Fruit fly (Drosophila melanogaster) whole organism, embryonic: ENCODE measurements around the gene Jhbp12.
A peak's percentile ranks its signal among the peaks of the same experiment; 100 is the strongest.

Experiments
- B-H2 ChIP-seq: fragments of 200-800 bp; sonication (Bioruptor generic); optimal IDR thresholded peaks from 2 replicates; lab custom pipeline; 2018; ENCODE audit warnings: missing biosample characterization, mild to moderate bottlenecking, missing genetic modification characterization
- CG1024 ChIP-seq: fragments of 200-800 bp; sonication (Bioruptor generic); IDR thresholded peaks from 2 replicates; pipeline ENCODE4 v1.3.6; 2022; ENCODE audit warnings: missing biosample characterization, missing genetic modification characterization
- CG11723 ChIP-seq: fragments of 200-800 bp; sonication (Bioruptor generic); optimal IDR thresholded peaks from 2 replicates; lab custom pipeline; 2017; ENCODE audit warnings: missing biosample characterization, mild to moderate bottlenecking, missing genetic modification characterization
- CG12219 ChIP-seq: fragments of 200-800 bp; sonication (Bioruptor generic); optimal IDR thresholded peaks from 3 replicates; lab custom pipeline; 2018; ENCODE audit warnings: missing biosample characterization, mild to moderate bottlenecking, missing genetic modification characterization
- CG12299 ChIP-seq: fragments of 200-800 bp; sonication (Bioruptor generic); optimal IDR thresholded peaks from 2 replicates; lab custom pipeline; 2018; ENCODE audit warnings: missing biosample characterization, mild to moderate bottlenecking, missing genetic modification characterization
- CG12391 ChIP-seq: fragments of 200-800 bp; sonication (Bioruptor generic); optimal IDR thresholded peaks from 3 replicates; lab custom pipeline; 2018; ENCODE audit warnings: missing biosample characterization, mild to moderate bottlenecking, missing genetic modification characterization, moderate library complexity
- CG14667 ChIP-seq: fragments of 200-800 bp; sonication (Bioruptor generic); IDR thresholded peaks from 2 replicates; pipeline ENCODE4 v1.3.6; 2022; ENCODE audit warnings: missing biosample characterization, missing genetic modification characterization
- CG15073 ChIP-seq: fragments of 200-800 bp; sonication (Bioruptor generic); optimal IDR thresholded peaks from 2 replicates; lab custom pipeline; 2016; ENCODE audit warnings: missing biosample characterization, missing genetic modification characterization
- CG15479 ChIP-seq: fragments of 200-800 bp; sonication (Bioruptor generic); optimal IDR thresholded peaks from 3 replicates; lab custom pipeline; 2019; ENCODE audit warnings: missing biosample characterization, mild to moderate bottlenecking, missing genetic modification characterization, moderate library complexity
- CG15601 ChIP-seq: fragments of 200-800 bp; sonication (Bioruptor generic); optimal IDR thresholded peaks from 3 replicates; lab custom pipeline; 2019; ENCODE audit warnings: missing biosample characterization, mild to moderate bottlenecking, missing genetic modification characterization, moderate library complexity
- CG17612 ChIP-seq: fragments of 200-800 bp; sonication (Bioruptor generic); IDR thresholded peaks from 2 replicates; pipeline ENCODE4 v1.3.6; 2022; ENCODE audit warnings: missing biosample characterization, missing genetic modification characterization
- CG18619 ChIP-seq: fragments of 200-800 bp; sonication (Bioruptor generic); optimal IDR thresholded peaks from 3 replicates; lab custom pipeline; 2017; ENCODE audit warnings: missing biosample characterization, mild to moderate bottlenecking, missing genetic modification characterization
- CG2120 ChIP-seq: fragments of 200-800 bp; sonication (Bioruptor generic); optimal IDR thresholded peaks from 3 replicates; lab custom pipeline; 2016; ENCODE audit warnings: missing biosample characterization, missing genetic modification characterization
- CG3726 ChIP-seq: fragments of 200-800 bp; sonication (Bioruptor generic); IDR thresholded peaks from 3 replicates; pipeline ENCODE4, ENCODE4 v1.3.6; 2022; ENCODE audit warnings: missing biosample characterization, missing genetic modification characterization
- CG3995 ChIP-seq: fragments of 200-800 bp; sonication (Bioruptor generic); optimal IDR thresholded peaks from 3 replicates; lab custom pipeline; 2016; ENCODE audit warnings: missing biosample characterization, missing genetic modification characterization
- CG4707 ChIP-seq: fragments of 200-800 bp; sonication (Bioruptor generic); optimal IDR thresholded peaks from 2 replicates; lab custom pipeline; 2018; ENCODE audit warnings: missing biosample characterization, mild to moderate bottlenecking, missing genetic modification characterization, moderate library complexity
- CG9817 ChIP-seq: fragments of 200-800 bp; sonication (Bioruptor generic); optimal IDR thresholded peaks from 2 replicates; lab custom pipeline; 2018; ENCODE audit warnings: missing biosample characterization, mild to moderate bottlenecking, missing genetic modification characterization, moderate library complexity
- Dek ChIP-seq: fragments of 200-800 bp; sonication (Bioruptor generic); optimal IDR thresholded peaks from 3 replicates; lab custom pipeline; 2019; ENCODE audit warnings: missing biosample characterization, mild to moderate bottlenecking, missing genetic modification characterization, moderate library complexity
- Dip2 ChIP-seq: fragments of 200-800 bp; sonication (Bioruptor generic); IDR thresholded peaks from 2 replicates; pipeline ENCODE4 v1.3.6; 2022; ENCODE audit warnings: missing biosample characterization, missing genetic modification characterization
- Dref ChIP-seq: fragments of 200-800 bp; sonication (Bioruptor generic); IDR thresholded peaks from 2 replicates; pipeline ENCODE4 v1.3.6; 2022; ENCODE audit warnings: missing biosample characterization, missing genetic modification characterization
- Ets97D ChIP-seq: fragments of 200-800 bp; sonication (Bioruptor generic); optimal IDR thresholded peaks from 3 replicates; lab custom pipeline; 2016; ENCODE audit warnings: missing biosample characterization, missing genetic modification characterization
- Fer1 ChIP-seq: fragments of 200-800 bp; sonication (Bioruptor generic); optimal IDR thresholded peaks from 2 replicates; lab custom pipeline; 2017; ENCODE audit warnings: missing biosample characterization, mild to moderate bottlenecking, missing genetic modification characterization
- Gug ChIP-seq: fragments of 200-800 bp; sonication (Bioruptor generic); IDR thresholded peaks from 4 replicates; pipeline ENCODE4 v1.3.6; 2022; ENCODE audit warnings: missing biosample characterization, missing genetic modification characterization
- HmgZ ChIP-seq: fragments of 200-800 bp; sonication (Bioruptor generic); optimal IDR thresholded peaks from 2 replicates; lab custom pipeline; 2018; ENCODE audit warnings: missing biosample characterization, mild to moderate bottlenecking, missing genetic modification characterization
- Hr51 ChIP-seq, 2 experiments: fragments of 200-800 bp; sonication (Bioruptor generic); optimal IDR thresholded peaks; 2 replicates in 1 of 2; 3 replicates in 1 of 2; lab custom pipeline; 2016 to 2018; ENCODE audit warnings: missing biosample characterization in 2 of 2, missing genetic modification characterization in 2 of 2, mild to moderate bottlenecking in 1 of 2, moderate library complexity in 1 of 2
- Mrtf ChIP-seq: fragments of 200-800 bp; sonication (Bioruptor generic); IDR thresholded peaks from 3 replicates; pipeline ENCODE4 v1.3.6; 2022; ENCODE audit warnings: missing biosample characterization, missing genetic modification characterization
- NC2β ChIP-seq: fragments of 200-800 bp; sonication (Bioruptor generic); optimal IDR thresholded peaks from 2 replicates; lab custom pipeline; 2016; ENCODE audit warnings: missing biosample characterization, missing genetic modification characterization
- Sin3A ChIP-seq: fragments of >200 bp; optimal IDR thresholded peaks from 2 replicates; lab custom pipeline; 2018
- Trl ChIP-seq, 3 experiments: fragments of >200 bp in 2 of 3; fragments of 200-800 bp in 1 of 3; sonication (Bioruptor generic) in 1 of 3; optimal IDR thresholded peaks; 2 replicates in 1 of 3; 3 replicates in 2 of 3; lab custom pipeline; 2016 to 2017; ENCODE audit warnings: missing biosample characterization in 1 of 3, missing genetic modification characterization in 1 of 3
- Usf ChIP-seq: fragments of 200-800 bp; sonication (Bioruptor generic); optimal IDR thresholded peaks from 2 replicates; lab custom pipeline; 2017; ENCODE audit warnings: missing genotype, missing biosample characterization, missing genetic modification characterization
- az2 ChIP-seq: fragments of 200-800 bp; sonication (Bioruptor generic); optimal IDR thresholded peaks from 3 replicates; lab custom pipeline; 2016; ENCODE audit warnings: missing biosample characterization, missing genetic modification characterization
- bowl ChIP-seq: fragments of 200-800 bp; sonication (Bioruptor generic); IDR thresholded peaks from 2 replicates; pipeline ENCODE4 v1.3.6; 2022; ENCODE audit warnings: missing biosample characterization, missing genetic modification characterization
- da ChIP-seq: fragments of 200-800 bp; sonication (Bioruptor generic); optimal IDR thresholded peaks from 2 replicates; lab custom pipeline; 2016; ENCODE audit warnings: missing biosample characterization, missing genetic modification characterization
- danr ChIP-seq: fragments of 200-800 bp; sonication (Bioruptor generic); IDR thresholded peaks from 2 replicates; pipeline ENCODE4 v1.3.6; 2022; ENCODE audit warnings: missing biosample characterization, missing genetic modification characterization
- dm ChIP-seq: fragments of 200-800 bp; sonication (Bioruptor generic); optimal IDR thresholded peaks from 3 replicates; lab custom pipeline; 2016; ENCODE audit warnings: missing biosample characterization, missing genetic modification characterization
- dysf ChIP-seq: fragments of 200-800 bp; sonication (Bioruptor generic); IDR thresholded peaks from 3 replicates; pipeline ENCODE4 v1.3.6; 2022; ENCODE audit warnings: missing biosample characterization, missing genetic modification characterization
- exex ChIP-seq: fragments of 200-800 bp; sonication (Bioruptor generic); optimal IDR thresholded peaks from 4 replicates; lab custom pipeline; 2018; ENCODE audit warnings: missing biosample characterization, mild to moderate bottlenecking, missing genetic modification characterization, moderate library complexity
- fd64A ChIP-seq: fragments of 200-800 bp; sonication (Bioruptor generic); optimal IDR thresholded peaks from 3 replicates; lab custom pipeline; 2018; ENCODE audit warnings: missing biosample characterization, mild to moderate bottlenecking, missing genetic modification characterization
- insv ChIP-seq, 2 experiments: fragments of 200-800 bp; sonication (Bioruptor generic); optimal IDR thresholded peaks; 3 replicates each; lab custom pipeline; 2016 to 2018; ENCODE audit warnings: missing biosample characterization in 2 of 2, missing genetic modification characterization in 2 of 2
- lov ChIP-seq, 2 experiments: fragments of 200-800 bp in 1 of 2; fragments of >200 bp in 1 of 2; sonication (Bioruptor generic) in 1 of 2; IDR thresholded peaks in 1 of 2; optimal IDR thresholded peaks in 1 of 2; 2 replicates in 1 of 2; 3 replicates in 1 of 2; pipeline versions ENCODE4 v1.3.6 to Lab custom; 2017 to 2022; ENCODE audit warnings: missing biosample characterization in 1 of 2, missing genetic modification characterization in 1 of 2
- odd ChIP-seq: fragments of 200-800 bp; sonication (Bioruptor generic); optimal IDR thresholded peaks from 2 replicates; lab custom pipeline; 2017; ENCODE audit warnings: missing biosample characterization, mild to moderate bottlenecking, missing genetic modification characterization
- pita ChIP-seq: fragments of 200-800 bp; sonication (Bioruptor generic); optimal IDR thresholded peaks from 2 replicates; lab custom pipeline; 2017; ENCODE audit warnings: missing biosample characterization, mild to moderate bottlenecking, missing genetic modification characterization
- pros ChIP-seq: fragments of 200-800 bp; sonication (Bioruptor generic); optimal IDR thresholded peaks from 3 replicates; lab custom pipeline; 2019; ENCODE audit warnings: missing biosample characterization, mild to moderate bottlenecking, missing genetic modification characterization, moderate library complexity
- repo ChIP-seq: fragments of 200-800 bp; sonication (Bioruptor generic); optimal IDR thresholded peaks from 2 replicates; lab custom pipeline; 2016; ENCODE audit warnings: missing biosample characterization, missing genetic modification characterization
- salm ChIP-seq: fragments of 200-800 bp; sonication (Bioruptor generic); optimal IDR thresholded peaks from 2 replicates; lab custom pipeline; 2018; ENCODE audit warnings: missing biosample characterization, mild to moderate bottlenecking, missing genetic modification characterization
- seq ChIP-seq: fragments of 200-800 bp; sonication (Bioruptor generic); IDR thresholded peaks from 2 replicates; pipeline ENCODE4 v1.3.6; 2022; ENCODE audit warnings: missing biosample characterization, missing genetic modification characterization
- slou ChIP-seq: fragments of 200-800 bp; sonication (Bioruptor generic); optimal IDR thresholded peaks from 3 replicates; lab custom pipeline; 2016; ENCODE audit warnings: missing biosample characterization, missing genetic modification characterization
- tll ChIP-seq, 2 experiments: fragments of 200-800 bp in 1 of 2; fragments of >200 bp in 1 of 2; sonication (Bioruptor generic) in 1 of 2; optimal IDR thresholded peaks; 2 replicates each; lab custom pipeline; 2017 to 2019; ENCODE audit warnings: missing biosample characterization in 2 of 2, missing genetic modification characterization in 2 of 2, mild to moderate bottlenecking in 1 of 2, moderate library complexity in 1 of 2
- vvl ChIP-seq: fragments of 200-800 bp; sonication (Bioruptor generic); IDR thresholded peaks from 2 replicates; pipeline ENCODE4 v1.3.6; 2022; ENCODE audit warnings: missing biosample characterization, missing genetic modification characterization
- zen ChIP-seq: fragments of 200-800 bp; sonication (Bioruptor generic); optimal IDR thresholded peaks from 3 replicates; lab custom pipeline; 2018; ENCODE audit warnings: missing biosample characterization, mild to moderate bottlenecking, missing genetic modification characterization, moderate library complexity

Gene Jhbp12

dm6 chr3R:24571386-24572124, 47.0 kb downstream of the Jhbp12 start (continued):
- TF ChIP-seq zen (tag; lab: Kevin White, UChicago): no peak
- peak; percentile 93 for TF ChIP-seq exex
- TF ChIP-seq Mrtf (GFP tag; lab: Robert Waterston, UW): no peak
- TF ChIP-seq fd64A: no peak
- no peak for TF ChIP-seq CG1024 (GFP tag; lab: Robert Waterston, UW)
- TF ChIP-seq dysf (GFP tag; lab: Robert Waterston, UW): no peak
- no peak for TF ChIP-seq bowl (GFP tag; lab: Robert Waterston, UW)
- no peak for TF ChIP-seq CG15479 (GFP tag; lab: Kevin White, UChicago)
- TF ChIP-seq CG12299 (tag; lab: Kevin White, UChicago): no peak
- TF ChIP-seq danr: no peak
- no peak for TF ChIP-seq da (GFP tag; lab: Kevin White, UChicago)
- TF ChIP-seq salm (tag; lab: Kevin White, UChicago): peak; percentile 35
- no peak for TF ChIP-seq CG3995 (GFP tag; lab: Kevin White, UChicago)
- TF ChIP-seq Hr51 (GFP tag; optimal IDR thresholded peaks at IDR 0.05; lab: Kevin White, UChicago): no peak
- TF ChIP-seq CG9817 (tag; lab: Kevin White, UChicago): no peak
- peak; percentile 70; the same call in 1 of the 2 replicates for TF ChIP-seq vvl
- TF ChIP-seq CG15073: no peak
- TF ChIP-seq odd (GFP tag; lab: Kevin White, UChicago): no peak
- no peak for TF ChIP-seq CG11723 (GFP tag; lab: Kevin White, UChicago)
- TF ChIP-seq az2: no peak
- no peak for TF ChIP-seq pita (GFP tag; lab: Kevin White, UChicago)
- no peak for TF ChIP-seq slou
- no peak for TF ChIP-seq Usf (GFP tag; lab: Kevin White, UChicago)
- TF ChIP-seq CG12391: no peak
- no peak for TF ChIP-seq CG3726 (GFP tag; lab: Robert Waterston, UW)
- TF ChIP-seq HmgZ (tag; lab: Kevin White, UChicago): peak; percentile 30
- no peak for TF ChIP-seq tll (GFP tag; optimal IDR thresholded peaks at IDR 0.05; lab: Kevin White, UChicago)
- TF ChIP-seq CG2120 (GFP tag; lab: Kevin White, UChicago): no peak
- no peak for TF ChIP-seq CG4707
- no peak for TF ChIP-seq Ets97D (GFP tag; lab: Kevin White, UChicago)
- TF ChIP-seq Dip2 (GFP tag; lab: Robert Waterston, UW): no peak
- no peak for TF ChIP-seq insv (GFP tag; optimal IDR thresholded peaks at IDR 0.05; lab: Kevin White, UChicago)
- no peak for TF ChIP-seq Dek
- TF ChIP-seq Fer1: peak; percentile 26
- TF ChIP-seq CG12219: peak; percentile 14
- no peak for TF ChIP-seq lov (optimal IDR thresholded peaks at IDR 0.05; lab: Kevin White, UChicago)
- no peak for TF ChIP-seq lov (GFP tag; IDR thresholded peaks at IDR 0.05; lab: Robert Waterston, UW)
- TF ChIP-seq B-H2 (GFP tag; lab: Kevin White, UChicago): peak; percentile 17
- no peak for TF ChIP-seq dm (GFP tag; lab: Kevin White, UChicago)
- no peak for TF ChIP-seq Dref
- no peak for TF ChIP-seq CG18619
- no peak for TF ChIP-seq NC2β (GFP tag; lab: Kevin White, UChicago)
- peak; percentile 82 to 95 for TF ChIP-seq Trl (optimal IDR thresholded peaks at IDR 0.05; lab: Kevin White, UChicago)
- TF ChIP-seq Trl (GFP tag; optimal IDR thresholded peaks at IDR 0.05; lab: Kevin White, UChicago): no peak
- no peak for TF ChIP-seq Sin3A (lab: Kevin White, UChicago)
- no peak for TF ChIP-seq seq (GFP tag; lab: Robert Waterston, UW)
- no peak for TF ChIP-seq CG14667 (GFP tag; lab: Robert Waterston, UW)
- TF ChIP-seq pros (GFP tag; lab: Kevin White, UChicago): no peak
- TF ChIP-seq CG15601 (tag; lab: Kevin White, UChicago): no peak
- no peak for TF ChIP-seq CG17612 (GFP tag; lab: Robert Waterston, UW)
- no peak for TF ChIP-seq repo (GFP tag; lab: Kevin White, UChicago)
- TF ChIP-seq Gug (GFP tag; lab: Robert Waterston, UW): no peak
